ENCODE assay signal across 5 fruit fly cellular contexts in genomic region chrX:2738663-2739062, dm6.
TF ChIP-seq lines count a peak whose summit lies in the region.

Gene crm (minus strand): TSS chrX:2738773.

- no peak for TF ChIP-seq CTCF in whole organism, embryonic (GFP tag; optimal IDR thresholded peaks at IDR 0.05; lab: Kevin White, UChicago)

TF ChIP-seq in whole organism, adult, 20 proteins besides CTCF, POLR2A, EP300 and RAD21:
- TF ChIP-seq Mnt (GFP tag; optimal IDR thresholded peaks at IDR 0.05; lab: Kevin White, UChicago) (peak; percentile 54), ovo (GFP tag; optimal IDR thresholded peaks at IDR 0.05; lab: Kevin White, UChicago) (peak; percentile 86), Clk (GFP tag; optimal IDR thresholded peaks at IDR 0.05; lab: Kevin White, UChicago) (no peak), cic (GFP tag; optimal IDR thresholded peaks at IDR 0.05; lab: Kevin White, UChicago) (no peak), Crg-1 (GFP tag; optimal IDR thresholded peaks at IDR 0.05; lab: Kevin White, UChicago) (no peak), CG7101 (tag; optimal IDR thresholded peaks at IDR 0.05; lab: Kevin White, UChicago) (peak; percentile 37)

TF ChIP-seq in whole organism, embryonic, 481 proteins besides CTCF, POLR2A, EP300 and RAD21 (continues in another document):
- peak; percentile 45 for TF ChIP-seq Med (GFP tag; lab: Kevin White, UChicago)
- no peak for TF ChIP-seq B-H1 (GFP tag; IDR thresholded peaks at IDR 0.05; lab: Robert Waterston, UW)
- TF ChIP-seq CG2875 (GFP tag; optimal IDR thresholded peaks at IDR 0.05; lab: Kevin White, UChicago): no peak
- peak; percentile 4 for TF ChIP-seq Dp (GFP tag; optimal IDR thresholded peaks at IDR 0.05; lab: Kevin White, UChicago)
- no peak for TF ChIP-seq Hmr (GFP tag; optimal IDR thresholded peaks at IDR 0.05; lab: Kevin White, UChicago)
- no peak for TF ChIP-seq CG9876 (GFP tag; optimal IDR thresholded peaks at IDR 0.05; lab: Kevin White, UChicago)
- no peak for TF ChIP-seq dysf (GFP tag; IDR thresholded peaks at IDR 0.05; lab: Robert Waterston, UW)
- TF ChIP-seq CG12155 (GFP tag; optimal IDR thresholded peaks at IDR 0.05; lab: Kevin White, UChicago): peak; percentile 8
- TF ChIP-seq CG12659 (GFP tag; optimal IDR thresholded peaks at IDR 0.05; lab: Kevin White, UChicago): peak; percentile 33
- TF ChIP-seq zen (tag; optimal IDR thresholded peaks at IDR 0.05; lab: Kevin White, UChicago): no peak
- TF ChIP-seq vvl (GFP tag; IDR thresholded peaks at IDR 0.05; lab: Robert Waterston, UW): peak; percentile 65
- TF ChIP-seq pita (GFP tag; optimal IDR thresholded peaks at IDR 0.05; lab: Kevin White, UChicago): no peak
- TF ChIP-seq sug (tag; optimal IDR thresholded peaks at IDR 0.05; lab: Kevin White, UChicago): peak; percentile 14
- TF ChIP-seq stwl (tag; optimal IDR thresholded peaks at IDR 0.05; lab: Kevin White, UChicago): no peak
- no peak for TF ChIP-seq lov (optimal IDR thresholded peaks at IDR 0.05; lab: Kevin White, UChicago)
- TF ChIP-seq lov (GFP tag; IDR thresholded peaks at IDR 0.05; lab: Robert Waterston, UW): no peak
- TF ChIP-seq CG17186 (GFP tag; optimal IDR thresholded peaks at IDR 0.05; lab: Kevin White, UChicago): peak; percentile 99
- TF ChIP-seq odd (GFP tag; optimal IDR thresholded peaks at IDR 0.05; lab: Kevin White, UChicago): no peak
- no peak for TF ChIP-seq E2f1 (GFP tag; IDR thresholded peaks at IDR 0.05; lab: Robert Waterston, UW)
- no peak for TF ChIP-seq disco-r (GFP tag; optimal IDR thresholded peaks at IDR 0.05; lab: Kevin White, UChicago)
- no peak for TF ChIP-seq dati (GFP tag; IDR thresholded peaks at IDR 0.05; lab: Robert Waterston, UW)
- no peak for TF ChIP-seq CG9437 (GFP tag; optimal IDR thresholded peaks at IDR 0.05; lab: Kevin White, UChicago)
- no peak for TF ChIP-seq Ada2b (GFP tag; IDR thresholded peaks at IDR 0.05; lab: Robert Waterston, UW)

TF ChIP-seq in whole organism, prepupa, 60 proteins besides CTCF, POLR2A, EP300 and RAD21:
- no peak for TF ChIP-seq CG11762 (GFP tag; optimal IDR thresholded peaks at IDR 0.05; lab: Kevin White, UChicago; ENCODE audit: insufficient read depth)
- TF ChIP-seq CG10669 (GFP tag; optimal IDR thresholded peaks at IDR 0.05; lab: Kevin White, UChicago): no peak
- TF ChIP-seq vri (GFP tag; optimal IDR thresholded peaks at IDR 0.05; lab: Kevin White, UChicago): no peak
- no peak for TF ChIP-seq spab (GFP tag; optimal IDR thresholded peaks at IDR 0.05; lab: Kevin White, UChicago)
- TF ChIP-seq Blimp-1 (GFP tag; optimal IDR thresholded peaks at IDR 0.05; lab: Kevin White, UChicago): no peak
- peak; percentile 45 for TF ChIP-seq Sox14 (GFP tag; optimal IDR thresholded peaks at IDR 0.05; lab: Kevin White, UChicago)
- TF ChIP-seq CG6854 (GFP tag; optimal IDR thresholded peaks at IDR 0.05; lab: Kevin White, UChicago): no peak
- no peak for TF ChIP-seq lz (GFP tag; optimal IDR thresholded peaks at IDR 0.05; lab: Kevin White, UChicago)
- TF ChIP-seq svp (GFP tag; lab: Kevin White, UChicago): no peak
- TF ChIP-seq dac (GFP tag; optimal IDR thresholded peaks at IDR 0.05; lab: Kevin White, UChicago): no peak
- TF ChIP-seq CG1621 (tag; optimal IDR thresholded peaks at IDR 0.05; lab: Kevin White, UChicago): no peak
- TF ChIP-seq net (GFP tag; optimal IDR thresholded peaks at IDR 0.05; lab: Kevin White, UChicago): no peak
- no peak for TF ChIP-seq CG9139 (GFP tag; optimal IDR thresholded peaks at IDR 0.05; lab: Kevin White, UChicago)
- TF ChIP-seq Met (GFP tag; optimal IDR thresholded peaks at IDR 0.05; lab: Kevin White, UChicago): no peak
- TF ChIP-seq fkh (GFP tag; optimal IDR thresholded peaks at IDR 0.05; lab: Kevin White, UChicago): peak; percentile 99

TF ChIP-seq in whole organism, pupa, 21 proteins besides CTCF, POLR2A, EP300 and RAD21:
- TF ChIP-seq rn (GFP tag; IDR thresholded peaks at IDR 0.05; lab: Robert Waterston, UW) (no peak), CG4496 (GFP tag; IDR thresholded peaks at IDR 0.05; lab: Robert Waterston, UW) (0 out of 3 replicates have a peak, but pooled peaks have one; percentile 24)

TF ChIP-seq in whole organism, wandering third instar larva, 38 proteins besides CTCF, POLR2A, EP300 and RAD21:
- TF ChIP-seq fru (GFP tag; optimal IDR thresholded peaks at IDR 0.05; lab: Kevin White, UChicago): no peak
- TF ChIP-seq N (GFP tag; optimal IDR thresholded peaks at IDR 0.05; lab: Kevin White, UChicago): no peak
- TF ChIP-seq GATAd (GFP tag; optimal IDR thresholded peaks at IDR 0.05; lab: Kevin White, UChicago): no peak
- TF ChIP-seq woc (GFP tag; optimal IDR thresholded peaks at IDR 0.05; lab: Kevin White, UChicago): peak; percentile 39
- TF ChIP-seq Rel (GFP tag; optimal IDR thresholded peaks at IDR 0.05; lab: Kevin White, UChicago): no peak
- peak; percentile 5 for TF ChIP-seq Rel (tag; optimal IDR thresholded peaks at IDR 0.05; lab: Kevin White, UChicago)
- no peak for TF ChIP-seq Jra (GFP tag; optimal IDR thresholded peaks at IDR 0.05; lab: Kevin White, UChicago)
- TF ChIP-seq br (GFP tag; optimal IDR thresholded peaks at IDR 0.05; lab: Kevin White, UChicago): no peak
- TF ChIP-seq brk (GFP tag; optimal IDR thresholded peaks at IDR 0.05; lab: Kevin White, UChicago): no peak
- TF ChIP-seq pan (optimal IDR thresholded peaks at IDR 0.05; lab: Kevin White, UChicago): no peak
- peak; percentile 94 for TF ChIP-seq Myc (optimal IDR thresholded peaks at IDR 0.05; lab: Kevin White, UChicago)
- TF ChIP-seq sv (GFP tag; optimal IDR thresholded peaks at IDR 0.05; lab: Kevin White, UChicago): no peak
- TF ChIP-seq Dif (GFP tag; optimal IDR thresholded peaks at IDR 0.05; lab: Kevin White, UChicago; ENCODE audit: partially characterized antibody): no peak
- TF ChIP-seq dl (GFP tag; optimal IDR thresholded peaks at IDR 0.05; lab: Kevin White, UChicago; ENCODE audit: insufficient read depth in 1 of 2, partially characterized antibody in 2 of 2): no peak
